Worm (Caenorhabditis elegans): ENCODE results near the gene nhr-125.

DNA sequence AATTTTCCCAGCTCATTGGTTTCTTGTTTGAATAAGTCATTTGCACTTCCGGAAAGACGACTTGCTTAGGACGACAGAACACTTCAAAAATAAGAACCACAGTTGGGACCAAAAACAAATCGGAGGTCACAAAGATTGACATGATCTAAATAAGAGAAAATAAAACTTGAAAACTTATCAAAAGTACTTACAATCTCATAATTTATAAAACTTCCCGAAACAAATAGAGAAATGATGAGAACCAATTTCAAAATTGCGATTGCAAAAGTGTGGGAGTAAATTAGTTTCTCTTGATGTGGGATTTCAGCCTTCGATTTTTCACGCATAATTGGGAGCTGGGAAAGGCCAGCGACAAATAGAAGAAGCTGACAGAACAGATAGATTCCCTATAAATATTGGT, 26.7 kb downstream of the nhr-125 start, which contains the start of gene ZC132.11:
- TF ChIP-seq vab-7 (GFP tag; IDR thresholded peaks at IDR 0.05), result no peak
- no peak for TF ChIP-seq nhr-77 (tag; optimal IDR thresholded peaks at IDR 0.05)
- TF ChIP-seq snpc-4 (tag; optimal IDR thresholded peaks at IDR 0.05), result no peak
- TF ChIP-seq saeg-2 (GFP tag; IDR thresholded peaks at IDR 0.05), result no peak
- TF ChIP-seq mdl-1 (tag; optimal IDR thresholded peaks at IDR 0.05), result no peak

Measured in whole organism, L4 larva.